Fruit fly (Drosophila melanogaster) whole organism, pupa: ENCODE measurements around the gene pot.

Experiments
- CG10348 ChIP-seq: fragments of 200-800 bp; sonication (Bioruptor generic); IDR thresholded peaks from 2 replicates; pipeline ENCODE4 v1.3.6; 2022; ENCODE audit warnings: missing biosample characterization, missing genetic modification characterization
- CG12605 ChIP-seq: fragments of 200-800 bp; sonication (Bioruptor generic); IDR thresholded peaks from 2 replicates; pipeline ENCODE4 v1.3.6; 2022; ENCODE audit warnings: missing biosample characterization, missing genetic modification characterization
- CG13204 ChIP-seq: fragments of 200-800 bp; sonication (Bioruptor generic); optimal IDR thresholded peaks from 2 replicates; lab custom pipeline; 2018; ENCODE audit warnings: missing biosample characterization, mild to moderate bottlenecking, missing genetic modification characterization, moderate library complexity
- CG14655 ChIP-seq: fragments of 200-800 bp; sonication (Bioruptor generic); optimal IDR thresholded peaks from 3 replicates; lab custom pipeline; 2017; ENCODE audit warnings: mild to moderate bottlenecking, missing biosample characterization, missing genetic modification reagents, missing genetic modification characterization
- CG15710 ChIP-seq: fragments of 200-800 bp; sonication (Bioruptor generic); optimal IDR thresholded peaks from 2 replicates; lab custom pipeline; 2018; ENCODE audit warnings: missing biosample characterization, mild to moderate bottlenecking, missing genetic modification characterization, moderate library complexity
- CG17806 ChIP-seq: fragments of 200-800 bp; sonication (Bioruptor generic); optimal IDR thresholded peaks from 2 replicates; lab custom pipeline; 2018; ENCODE audit warnings: missing biosample characterization, mild to moderate bottlenecking, missing genetic modification characterization, moderate library complexity
- CG32121 ChIP-seq: fragments of 200-800 bp; sonication (Bioruptor generic); IDR thresholded peaks from 2 replicates; pipeline ENCODE4 v1.3.6; 2022; ENCODE audit warnings: missing biosample characterization, missing genetic modification characterization
- CG34367 ChIP-seq: fragments of 200-800 bp; sonication (Bioruptor generic); optimal IDR thresholded peaks from 2 replicates; lab custom pipeline; 2018; ENCODE audit warnings: missing biosample characterization, mild to moderate bottlenecking, missing genetic modification characterization
- CG4496 ChIP-seq: fragments of 200-800 bp; sonication (Bioruptor generic); IDR thresholded peaks from 3 replicates; pipeline ENCODE4 v1.3.6; 2022; ENCODE audit warnings: missing biosample characterization, missing genetic modification characterization
- CG8159 ChIP-seq: fragments of 200-800 bp; sonication (Bioruptor generic); optimal IDR thresholded peaks from 3 replicates; lab custom pipeline; 2018; ENCODE audit warnings: missing biosample characterization, mild to moderate bottlenecking, missing genetic modification characterization, moderate library complexity
- CG8301 ChIP-seq: fragments of 200-800 bp; sonication (Bioruptor generic); optimal IDR thresholded peaks from 2 replicates; lab custom pipeline; 2018; ENCODE audit warnings: missing biosample characterization, mild to moderate bottlenecking, missing genetic modification characterization
- CG9948 ChIP-seq: fragments of 200-800 bp; sonication (Bioruptor generic); optimal IDR thresholded peaks from 2 replicates; lab custom pipeline; 2018; ENCODE audit warnings: missing biosample characterization, mild to moderate bottlenecking, missing genetic modification characterization, moderate library complexity
- D1 ChIP-seq: fragments of 200-800 bp; sonication (Bioruptor generic); optimal IDR thresholded peaks from 2 replicates; lab custom pipeline; 2018; ENCODE audit warnings: missing biosample characterization, mild to moderate bottlenecking, missing genetic modification characterization, moderate library complexity
- EcR ChIP-seq: fragments of 200-800 bp; sonication (Bioruptor generic); optimal IDR thresholded peaks from 3 replicates; lab custom pipeline; 2019; ENCODE audit warnings: missing biosample characterization, missing genetic modification characterization, mild to moderate bottlenecking, moderate library complexity, missing genetic modification reagents
- Ets98B ChIP-seq: fragments of 200-800 bp; sonication (Bioruptor generic); IDR thresholded peaks from 2 replicates; pipeline ENCODE4 v1.3.6; 2022; ENCODE audit warnings: missing biosample characterization, missing genetic modification characterization
- Pif1A ChIP-seq: fragments of 200-800 bp; sonication (Bioruptor generic); optimal IDR thresholded peaks from 3 replicates; lab custom pipeline; 2016; ENCODE audit warnings: missing biosample characterization, missing genetic modification characterization
- Pif1B ChIP-seq: fragments of 200-800 bp; sonication (Bioruptor generic); optimal IDR thresholded peaks from 3 replicates; lab custom pipeline; 2016; ENCODE audit warnings: missing biosample characterization, missing genetic modification characterization
- Snoo ChIP-seq: fragments of 200-800 bp; sonication (Bioruptor generic); optimal IDR thresholded peaks from 3 replicates; lab custom pipeline; 2017; ENCODE audit warnings: missing biosample characterization, mild to moderate bottlenecking, missing genetic modification characterization, inconsistent platforms
- fd96Ca ChIP-seq: fragments of 200-800 bp; sonication (Bioruptor generic); IDR thresholded peaks from 3 replicates; pipeline ENCODE4 v1.3.6; 2022; ENCODE audit warnings: missing biosample characterization, missing genetic modification characterization
- gl ChIP-seq: fragments of 200-800 bp; sonication (Bioruptor generic); optimal IDR thresholded peaks from 2 replicates; lab custom pipeline; 2018; ENCODE audit warnings: missing biosample characterization, mild to moderate bottlenecking, missing genetic modification characterization
- rn ChIP-seq: fragments of 200-800 bp; sonication (Bioruptor generic); IDR thresholded peaks from 2 replicates; pipeline ENCODE4 v1.3.6; 2022; ENCODE audit warnings: missing biosample characterization, missing genetic modification characterization

The pot gene

DNA sequence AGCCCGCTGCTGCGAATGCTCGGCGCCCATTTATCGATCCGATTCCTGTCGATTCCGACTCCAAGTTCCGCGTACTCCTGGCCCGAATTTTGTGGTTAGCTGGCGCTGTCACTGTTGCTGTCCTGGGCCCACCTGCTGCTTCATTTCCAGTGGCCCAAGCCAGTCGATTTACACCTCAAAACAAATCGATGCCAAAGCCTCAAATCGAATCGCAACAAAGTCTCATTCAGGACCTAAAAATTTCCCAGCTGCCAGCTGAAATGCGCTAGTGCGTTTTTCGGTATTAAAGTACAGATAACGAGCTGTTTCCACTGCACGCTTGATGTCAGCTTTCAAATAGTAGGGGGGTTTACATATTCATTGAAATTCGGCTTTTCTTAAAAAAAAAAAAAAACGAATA is 44.5 kb downstream of the pot start, which contains the start of gene BORCS5:
TSS of gene BORCS5 (minus strand) at position 263 of the 400 bp plus-strand sequence.
- TF ChIP-seq CG15710 (tag; lab: Kevin White, UChicago) (no peak), CG13204 (GFP tag; lab: Kevin White, UChicago) (no peak), CG12605 (no peak), Snoo (tag; lab: Kevin White, UChicago) (no peak), CG4496 (GFP tag; lab: Robert Waterston, UW) (no peak)

dm6 chrX:11868866-11869265 is 48.2 kb downstream of the pot start, which contains the start of the genes Nrd1 and CG1847:
Nrd1 (minus strand) TSS chrX:11868893.
CG1847 (plus strand) TSS chrX:11869170.
- TF ChIP-seq gl: no peak
- TF ChIP-seq CG10348 (GFP tag; lab: Robert Waterston, UW): no peak
- no peak for TF ChIP-seq rn (GFP tag; lab: Robert Waterston, UW)
- no peak for TF ChIP-seq CG9948
- TF ChIP-seq CG12605: no peak
- TF ChIP-seq CG4496 (GFP tag; lab: Robert Waterston, UW): no peak
- no peak for TF ChIP-seq Snoo (tag; lab: Kevin White, UChicago)
- no peak for TF ChIP-seq CG8301
- no peak for TF ChIP-seq CG8159 (tag; lab: Kevin White, UChicago)

DNA sequence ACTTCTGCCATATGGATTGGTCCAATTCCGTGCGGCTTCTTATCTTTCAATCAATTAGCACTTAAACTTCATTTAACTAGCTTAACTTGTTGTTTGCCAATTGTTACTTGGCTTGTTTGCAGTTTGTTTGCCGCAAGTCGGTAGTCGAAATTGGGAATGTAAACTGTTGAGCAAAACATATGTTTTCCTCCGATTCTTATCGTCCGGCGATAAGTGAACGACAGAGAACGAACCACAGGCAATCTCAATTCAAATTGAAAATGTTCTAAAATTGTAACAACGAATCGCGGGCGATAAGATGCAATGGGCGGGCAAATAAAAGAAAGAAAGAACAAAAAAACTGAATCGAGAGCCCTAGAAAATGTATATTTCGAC is 58.6 kb downstream of the pot start:
- TF ChIP-seq Snoo (tag; lab: Kevin White, UChicago) (no peak), CG34367 (tag; lab: Kevin White, UChicago) (no peak), CG13204 (GFP tag; lab: Kevin White, UChicago) (no peak), Pif1A (GFP tag; lab: Kevin White, UChicago) (no peak), EcR (GFP tag; lab: Kevin White, UChicago) (no peak), CG14655 (no peak), CG10348 (GFP tag; lab: Robert Waterston, UW) (no peak), CG17806 (tag; lab: Kevin White, UChicago) (no peak), D1 (tag; lab: Kevin White, UChicago) (no peak), CG8301 (no peak), Pif1B (no peak)

dm6 chrX:11857522-11858438 is 59.3 kb downstream of the pot start:
- TF ChIP-seq CG9948: peak; percentile 89
- peak; percentile 92 for TF ChIP-seq CG17806 (tag; lab: Kevin White, UChicago)
- TF ChIP-seq CG8159 (tag; lab: Kevin White, UChicago): peak; percentile 91
- peak; percentile 98 for TF ChIP-seq CG4496 (GFP tag; lab: Robert Waterston, UW)
- TF ChIP-seq Ets98B (GFP tag; lab: Robert Waterston, UW): peak; percentile 97
- peak; percentile 89 for TF ChIP-seq EcR (GFP tag; lab: Kevin White, UChicago)
- peak; percentile 60 for TF ChIP-seq D1 (tag; lab: Kevin White, UChicago)
- peak; percentile 84 for TF ChIP-seq Snoo (tag; lab: Kevin White, UChicago)
- peak; percentile 81 for TF ChIP-seq gl
- peak; percentile 94 for TF ChIP-seq fd96Ca (GFP tag; lab: Robert Waterston, UW)
- TF ChIP-seq CG13204 (GFP tag; lab: Kevin White, UChicago): peak; percentile 86
- peak; percentile 93 for TF ChIP-seq Pif1B
- peak; percentile 90 for TF ChIP-seq CG34367 (tag; lab: Kevin White, UChicago)
- TF ChIP-seq CG32121 (GFP tag; lab: Robert Waterston, UW): peak; percentile 96
- TF ChIP-seq Pif1A (GFP tag; lab: Kevin White, UChicago): peak; percentile 94
- peak; percentile 91 for TF ChIP-seq rn (GFP tag; lab: Robert Waterston, UW)
- TF ChIP-seq CG15710 (tag; lab: Kevin White, UChicago): peak; percentile 91
- peak; percentile 86 for TF ChIP-seq CG10348 (GFP tag; lab: Robert Waterston, UW)
- peak; percentile 92 for TF ChIP-seq CG14655
- TF ChIP-seq CG8301: peak; percentile 90
- TF ChIP-seq CG12605: peak; percentile 97
